Fruit fly (Drosophila melanogaster): ENCODE data around the gene CG44362.

Gene CG44362

dm6 chr3L:11444861-11445260 is 47.5 kb downstream of the CG44362 start, which contains the start of gene CG7557:
Gene CG7557, plus strand, starts transcription at chr3L:11445161.
- no peak for TF ChIP-seq noc (tag; optimal IDR thresholded peaks at IDR 0.05)

- no peak for TF ChIP-seq noc (tag; optimal IDR thresholded peaks at IDR 0.05)
These were observed 49.8 kb downstream of the CG44362 start for dm6 chr3L:11447022-11447728.

Data from whole organism, larva.